Fruit fly (Drosophila melanogaster): Measurements from ENCODE around the gene CG43740.

Gene CG43740

dm6 chrX:10370201-10371038, 37.0 kb downstream of the CG43740 start (continued):
- TF ChIP-seq pros (GFP tag; optimal IDR thresholded peaks at IDR 0.05) (no peak), sug (tag; optimal IDR thresholded peaks at IDR 0.05) (peak; percentile 76), H15 (GFP tag; IDR thresholded peaks at IDR 0.05) (no peak), HHEX (GFP tag; optimal IDR thresholded peaks at IDR 0.05) (peak; percentile 3), exex (tag; optimal IDR thresholded peaks at IDR 0.05) (peak; percentile 67), Vsx1 (GFP tag; optimal IDR thresholded peaks at IDR 0.05) (peak; percentile 71), tna (GFP tag; IDR thresholded peaks at IDR 0.05; ENCODE audit: partially characterized antibody) (no peak), gsb-n (tag; optimal IDR thresholded peaks at IDR 0.05) (peak; percentile 13), odd (GFP tag; optimal IDR thresholded peaks at IDR 0.05) (no peak), grn (GFP tag; optimal IDR thresholded peaks at IDR 0.05) (peak; percentile 99), D19A (tag; optimal IDR thresholded peaks at IDR 0.05) (no peak), CG6765 (GFP tag; optimal IDR thresholded peaks at IDR 0.05) (no peak), GATAe (GFP tag; conservative IDR thresholded peaks at IDR 0.05) (peak; percentile 54; the same call in 1 of the 2 replicates), wor (GFP tag; IDR thresholded peaks at IDR 0.05) (no peak), klu (GFP tag; IDR thresholded peaks at IDR 0.05) (no peak), sima (GFP tag; optimal IDR thresholded peaks at IDR 0.05) (no peak), ap (GFP tag; IDR thresholded peaks at IDR 0.05) (peak; percentile 5; the same call in 1 of the 2 replicates), az2 (GFP tag; optimal IDR thresholded peaks at IDR 0.05) (no peak), h (optimal IDR thresholded peaks at IDR 0.05) (no peak), Hr78 (GFP tag; optimal IDR thresholded peaks at IDR 0.05) (peak in 1 of 2 experiments; percentile 60), Tbp (GFP tag; optimal IDR thresholded peaks at IDR 0.05) (no peak), rib (GFP tag; IDR thresholded peaks at IDR 0.05) (no peak), CG13775 (GFP tag; optimal IDR thresholded peaks at IDR 0.05) (no peak), gt (GFP tag; IDR thresholded peaks at IDR 0.05) (no peak), chinmo (GFP tag; IDR thresholded peaks at IDR 0.05; ENCODE audit: partially characterized antibody) (0 out of 4 replicates have a peak, but pooled peaks have one; percentile 44), C15 (GFP tag; IDR thresholded peaks at IDR 0.05) (no peak), Pdp1 (GFP tag; optimal IDR thresholded peaks at IDR 0.05) (peak in 1 of 2 experiments; percentile 10), al (GFP tag; IDR thresholded peaks at IDR 0.05) (no peak), da (GFP tag; optimal IDR thresholded peaks at IDR 0.05) (no peak), CG2199 (GFP tag; IDR thresholded peaks at IDR 0.05) (no peak), crc (GFP tag; optimal IDR thresholded peaks at IDR 0.05) (no peak), pum (GFP tag; optimal IDR thresholded peaks at IDR 0.05) (no peak), lab (GFP tag; optimal IDR thresholded peaks at IDR 0.05) (peak; percentile 36), Stat92E (GFP tag; optimal IDR thresholded peaks at IDR 0.05) (no peak), Atf6 (GFP tag; IDR thresholded peaks at IDR 0.05) (no peak), sna (GFP tag; IDR thresholded peaks at IDR 0.05; ENCODE audit: partially characterized antibody) (no peak), row (GFP tag; IDR thresholded peaks at IDR 0.05) (no peak), sqz (GFP tag; optimal IDR thresholded peaks at IDR 0.05) (peak; percentile 5), Med (GFP tag) (peak; percentile 53), Antp (GFP tag; optimal IDR thresholded peaks at IDR 0.05) (no peak), CoRest (tag; optimal IDR thresholded peaks at IDR 0.05) (no peak), CG7987 (GFP tag; optimal IDR thresholded peaks at IDR 0.05) (peak; percentile 38), CG3407 (GFP tag; optimal IDR thresholded peaks at IDR 0.05) (no peak), nerfin-1 (tag; optimal IDR thresholded peaks at IDR 0.05) (no peak), Nf-YB (GFP tag; optimal IDR thresholded peaks at IDR 0.05) (peak; percentile 63), chn (GFP tag; optimal IDR thresholded peaks at IDR 0.05) (no peak), CG10959 (GFP tag; IDR thresholded peaks at IDR 0.05) (no peak), Trl (optimal IDR thresholded peaks at IDR 0.05) (no peak), Trl (GFP tag; optimal IDR thresholded peaks at IDR 0.05) (no peak), slp2 (GFP tag; optimal IDR thresholded peaks at IDR 0.05) (no peak)

Measured in whole organism, embryonic.